Worm (Caenorhabditis elegans) whole organism, L3 larva: ENCODE data around the gene hbl-1.

Experiments used
- hmg-11 ChIP-seq: sonication (generic microtip); optimal IDR thresholded peaks from 2 replicates; lab custom pipeline; 2016; ENCODE audit warnings: missing genetic modification characterization, missing compliant biosample characterization
- nhr-25 ChIP-seq: sonication (generic microtip); optimal IDR thresholded peaks from 2 replicates; lab custom pipeline; 2017; ENCODE audit warnings: missing biosample characterization, missing genetic modification characterization
- unc-62 ChIP-seq: fragments of 150-350 bp; sonication (generic microtip); optimal IDR thresholded peaks from 4 replicates; lab custom pipeline; 2014; ENCODE audit warnings: missing biosample characterization, missing genetic modification reagents, missing genetic modification characterization

ce11 chrX:5839643-5840042 lies 17.7 kb downstream of the hbl-1 start, which contains the start of gene dct-11:
- no peak for TF ChIP-seq unc-62 (GFP tag; lab: Kevin White, UChicago)
- TF ChIP-seq hmg-11 (tag; lab: Kevin White, UChicago): no peak
- TF ChIP-seq nhr-25 (tag; lab: Kevin White, UChicago): no peak
